Fruit fly (Drosophila melanogaster): ENCODE data around the gene pnr.

dm6 chr3R:16050621-16051328 is 24.9 kb downstream of the pnr start, which contains the start of gene msps:
- TF ChIP-seq Sin3A (optimal IDR thresholded peaks at IDR 0.05) (no peak), Myc (optimal IDR thresholded peaks at IDR 0.05) (no peak)
